Worm (Caenorhabditis elegans): ENCODE measurements around the gene lido-12.

DNA sequence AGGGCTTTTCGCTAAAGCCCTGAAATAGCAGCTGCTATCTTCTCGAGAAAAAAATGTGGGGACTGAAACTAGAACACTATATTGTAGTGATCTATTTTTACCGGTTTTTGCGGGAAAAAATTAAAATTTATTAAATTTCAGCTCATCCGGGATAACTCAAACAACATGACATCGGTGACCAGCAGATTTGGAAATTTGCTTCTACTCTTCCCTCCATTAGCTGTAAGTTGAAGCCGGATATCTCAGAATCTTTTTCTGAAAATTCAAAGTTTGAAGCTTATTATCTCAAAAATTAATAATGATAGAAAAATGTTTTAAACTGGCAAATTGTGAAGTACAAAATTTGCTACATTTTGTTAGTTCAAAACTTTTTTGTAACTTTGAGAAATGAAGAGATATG is 21.2 kb upstream of the lido-12 start:
- no peak for TF ChIP-seq ceh-82 (tag; optimal IDR thresholded peaks at IDR 0.05)
- TF ChIP-seq nhr-76 (tag; optimal IDR thresholded peaks at IDR 0.05): no peak
- no peak for TF ChIP-seq lin-13 (GFP tag; optimal IDR thresholded peaks at IDR 0.05)
- TF ChIP-seq D1046.2 (GFP tag; IDR thresholded peaks at IDR 0.05): no peak
- no peak for TF ChIP-seq ceh-62 (tag; optimal IDR thresholded peaks at IDR 0.05)
- TF ChIP-seq daf-16 (GFP tag; optimal IDR thresholded peaks at IDR 0.05): no peak
- no peak for TF ChIP-seq daf-16 (tag; optimal IDR thresholded peaks at IDR 0.05)
- TF ChIP-seq unc-39 (tag; optimal IDR thresholded peaks at IDR 0.05): no peak
- TF ChIP-seq pqm-1 (tag; optimal IDR thresholded peaks at IDR 0.05): no peak
- no peak for TF ChIP-seq snpc-4 (tag; optimal IDR thresholded peaks at IDR 0.05)
- TF ChIP-seq set-16 (GFP tag; IDR thresholded peaks at IDR 0.05): no peak
- TF ChIP-seq duxl-1 (tag; optimal IDR thresholded peaks at IDR 0.05; ENCODE audit: poor library complexity): no peak
- TF ChIP-seq hlh-30 (tag; optimal IDR thresholded peaks at IDR 0.05; ENCODE audit: insufficient read depth): no peak
- no peak for TF ChIP-seq nhr-237 (tag; optimal IDR thresholded peaks at IDR 0.05)

Data from whole organism, L4 larva.